Worm (Caenorhabditis elegans) whole organism, young adult: ENCODE data around the gene madf-8.

Experiments
- B0336.3 ChIP-seq: fragments of 200-800 bp; sonication (Bioruptor generic); IDR thresholded peaks from 2 replicates; pipeline ENCODE4 v1.3.6; 2022; ENCODE audit warnings: missing genetic modification characterization, missing compliant biosample characterization
- C06A6.2 ChIP-seq: fragments of 200-800 bp; sonication (Bioruptor generic); conservative IDR thresholded peaks from 2 replicates; pipeline ENCODE4 v1.3.6; 2022; ENCODE audit warnings: missing genetic modification characterization, missing compliant biosample characterization
- F22D6.2 ChIP-seq: sonication (generic microtip); optimal IDR thresholded peaks from 2 replicates; lab custom pipeline; 2016; ENCODE audit warnings: mild to moderate bottlenecking, missing genetic modification characterization, missing compliant biosample characterization
- F52B5.7 ChIP-seq: sonication (generic microtip); optimal IDR thresholded peaks from 2 replicates; lab custom pipeline; 2016; ENCODE audit warnings: mild to moderate bottlenecking, missing genetic modification characterization, missing compliant biosample characterization
- F57A8.1 ChIP-seq: fragments of 200-800 bp; sonication (Bioruptor generic); optimal IDR thresholded peaks from 2 replicates; lab custom pipeline; 2018; ENCODE audit warnings: mild to moderate bottlenecking, missing genetic modification characterization, moderate library complexity, missing compliant biosample characterization
- K11D2.4 ChIP-seq: fragments of 200-800 bp; sonication (Bioruptor generic); IDR thresholded peaks from 2 replicates; pipeline ENCODE4 v1.3.6; 2022; ENCODE audit warnings: missing genetic modification reagents, missing genetic modification characterization, missing compliant biosample characterization
- K12H6.12 ChIP-seq: fragments of 200-800 bp; sonication (Bioruptor generic); optimal IDR thresholded peaks from 2 replicates; lab custom pipeline; 2018; ENCODE audit warnings: mild to moderate bottlenecking, missing genetic modification characterization, missing compliant biosample characterization
- ZK185.1 ChIP-seq: sonication (generic microtip); optimal IDR thresholded peaks from 2 replicates; lab custom pipeline; 2016; ENCODE audit warnings: mild to moderate bottlenecking, missing genetic modification characterization, missing compliant biosample characterization; ENCODE audit not compliant: poor library complexity, severe bottlenecking
- ama-1 ChIP-seq, 3 experiments: fragments of 150-350 bp in 1 of 3; sonication (generic microtip) in 2 of 3; optimal IDR thresholded peaks; 2 replicates each; lab custom pipeline; 2014 to 2018; ENCODE audit warnings: missing biosample characterization in 2 of 3, missing genetic modification characterization in 2 of 3, missing genetic modification reagents in 2 of 3
- attf-3 ChIP-seq: fragments of 200-800 bp; sonication (Bioruptor generic); conservative IDR thresholded peaks from 2 replicates; pipeline ENCODE4 v1.3.6; 2022; ENCODE audit warnings: missing genetic modification reagents, missing genetic modification characterization, missing compliant biosample characterization
- attf-5 ChIP-seq: fragments of 200-800 bp; sonication (Bioruptor generic); optimal IDR thresholded peaks from 2 replicates; lab custom pipeline; 2018; ENCODE audit warnings: mild to moderate bottlenecking, missing genetic modification characterization, missing compliant biosample characterization
- bed-1 ChIP-seq: fragments of 200-800 bp; sonication (Bioruptor generic); IDR thresholded peaks from 2 replicates; pipeline ENCODE4 v1.3.6; 2022; ENCODE audit warnings: missing genetic modification reagents, missing genetic modification characterization, missing compliant biosample characterization
- bed-2 ChIP-seq: fragments of 200-800 bp; sonication (Bioruptor generic); IDR thresholded peaks from 2 replicates; pipeline ENCODE4 v1.3.6; 2022; ENCODE audit warnings: missing genetic modification reagents, missing genetic modification characterization, missing compliant biosample characterization
- cebp-1 ChIP-seq, 2 experiments: fragments of 200-800 bp in 1 of 2; sonication (Bioruptor generic) in 1 of 2; sonication (generic microtip) in 1 of 2; IDR thresholded peaks in 1 of 2; optimal IDR thresholded peaks in 1 of 2; 2 replicates each; pipeline versions ENCODE4 v1.3.6 to Lab custom; 2017 to 2022; ENCODE audit warnings: missing compliant biosample characterization in 2 of 2, missing genetic modification characterization in 2 of 2, mild to moderate bottlenecking in 1 of 2, missing genetic modification reagents in 1 of 2, moderate library complexity in 1 of 2
- ceh-27 ChIP-seq: fragments of 200-800 bp; sonication (Bioruptor generic); optimal IDR thresholded peaks from 2 replicates; lab custom pipeline; 2018; ENCODE audit warnings: mild to moderate bottlenecking, missing genetic modification characterization, moderate library complexity, missing compliant biosample characterization
- chd-7 ChIP-seq: sonication (generic microtip); optimal IDR thresholded peaks from 2 replicates; lab custom pipeline; 2016; ENCODE audit warnings: mild to moderate bottlenecking, missing genetic modification characterization, moderate library complexity, missing compliant biosample characterization
- efl-1 ChIP-seq: fragments of 150-350 bp; optimal IDR thresholded peaks from 2 replicates; lab custom pipeline; 2014; ENCODE audit warnings: missing biosample characterization, missing genetic modification reagents, missing genetic modification characterization
- him-1 ChIP-seq: sonication (generic microtip); optimal IDR thresholded peaks from 2 replicates; lab custom pipeline; 2016; ENCODE audit warnings: missing genotype, missing genetic modification reagents, missing genetic modification characterization, missing compliant biosample characterization
- hlh-12 ChIP-seq: sonication (generic microtip); optimal IDR thresholded peaks from 2 replicates; lab custom pipeline; 2016; ENCODE audit warnings: missing genetic modification characterization, missing compliant biosample characterization
- hmg-1.2 ChIP-seq: fragments of 200-800 bp; sonication (Bioruptor generic); IDR thresholded peaks from 2 replicates; pipeline ENCODE4 v1.3.6; 2022; ENCODE audit warnings: missing genetic modification reagents, missing genetic modification characterization, missing compliant biosample characterization
- hrde-1 ChIP-seq: sonication (generic microtip); optimal IDR thresholded peaks from 2 replicates; lab custom pipeline; 2016; ENCODE audit warnings: missing genetic modification characterization, mild to moderate bottlenecking, missing compliant biosample characterization, moderate library complexity, missing genotype, missing genetic modification reagents, borderline replicate concordance
- let-607 ChIP-seq, 2 experiments: fragments of 200-800 bp in 1 of 2; sonication (Bioruptor generic) in 1 of 2; sonication (generic microtip) in 1 of 2; optimal IDR thresholded peaks; 2 replicates each; lab custom pipeline; 2016 to 2018; ENCODE audit warnings: mild to moderate bottlenecking in 2 of 2, missing compliant biosample characterization in 2 of 2, missing genetic modification characterization in 2 of 2, moderate library complexity in 2 of 2, missing genotype in 1 of 2
- lin-26 ChIP-seq: fragments of 200-800 bp; sonication (Bioruptor generic); IDR thresholded peaks from 2 replicates; pipeline ENCODE4 v1.3.6; 2022; ENCODE audit warnings: missing genetic modification reagents, missing genetic modification characterization, missing compliant biosample characterization
- lin-35 ChIP-seq, 3 experiments: fragments of 150-350 bp in 2 of 3; sonication (generic microtip) in 1 of 3; optimal IDR thresholded peaks; 2 replicates each; lab custom pipeline; 2014 to 2018; ENCODE audit warnings: missing biosample characterization in 3 of 3, missing genetic modification characterization in 3 of 3, missing genetic modification reagents in 3 of 3
- lin-40 ChIP-seq: sonication (generic microtip); optimal IDR thresholded peaks from 2 replicates; lab custom pipeline; 2016; ENCODE audit warnings: missing genetic modification characterization, mild to moderate bottlenecking, missing compliant biosample characterization, missing genotype, missing genetic modification reagents
- lin-54 ChIP-seq: fragments of 200-800 bp; sonication (Bioruptor generic); optimal IDR thresholded peaks from 2 replicates; lab custom pipeline; 2018; ENCODE audit warnings: mild to moderate bottlenecking, missing genetic modification characterization, missing compliant biosample characterization
- madf-3 ChIP-seq: fragments of 200-800 bp; sonication (Bioruptor generic); IDR thresholded peaks from 2 replicates; pipeline ENCODE4 v1.3.6; 2022; ENCODE audit warnings: missing genetic modification reagents, missing genetic modification characterization, missing compliant biosample characterization
- mcd-1 ChIP-seq: fragments of 200-800 bp; sonication (Bioruptor generic); IDR thresholded peaks from 2 replicates; pipeline ENCODE4 v1.3.6; 2022; ENCODE audit warnings: missing genetic modification reagents, missing genetic modification characterization, missing compliant biosample characterization
- mel-28 ChIP-seq: sonication (generic microtip); optimal IDR thresholded peaks from 2 replicates; lab custom pipeline; 2016; ENCODE audit warnings: borderline replicate concordance, mild to moderate bottlenecking, missing genetic modification characterization, missing compliant biosample characterization
- mes-4 ChIP-seq: sonication (generic microtip); optimal IDR thresholded peaks from 2 replicates; lab custom pipeline; 2016; ENCODE audit warnings: missing genotype, missing genetic modification characterization, missing compliant biosample characterization
- nfyb-1 ChIP-seq: fragments of 200-800 bp; sonication (Bioruptor generic); IDR thresholded peaks from 2 replicates; pipeline ENCODE4 v1.3.6; 2022; ENCODE audit warnings: missing genetic modification reagents, missing genetic modification characterization, missing compliant biosample characterization
- nhr-179 ChIP-seq: sonication (generic microtip); optimal IDR thresholded peaks from 2 replicates; lab custom pipeline; 2016; ENCODE audit warnings: mild to moderate bottlenecking, missing genetic modification characterization, missing compliant biosample characterization
- pha-4 ChIP-seq: fragments of 150-350 bp; sonication (generic microtip); optimal IDR thresholded peaks from 2 replicates; lab custom pipeline; 2014; ENCODE audit warnings: missing biosample characterization, missing genetic modification reagents, missing genetic modification characterization
- repo-1 ChIP-seq: sonication (generic microtip); optimal IDR thresholded peaks from 2 replicates; lab custom pipeline; 2017; ENCODE audit warnings: mild to moderate bottlenecking, missing genetic modification characterization, missing compliant biosample characterization
- snpc-1.3 ChIP-seq: sonication (generic microtip); optimal IDR thresholded peaks from 2 replicates; lab custom pipeline; 2017; ENCODE audit warnings: missing genetic modification characterization, mild to moderate bottlenecking, missing compliant biosample characterization, antibody characterized with exemption, moderate library complexity, missing genotype, missing genetic modification reagents; ENCODE audit not compliant: insufficient read depth
- snpc-4 ChIP-seq, 5 experiments: fragments of 150-350 bp in 1 of 5; sonication (generic microtip) in 4 of 5; optimal IDR thresholded peaks; 2 replicates each; lab custom pipeline; 2014 to 2018; ENCODE audit warnings: missing genetic modification characterization in 5 of 5, missing biosample characterization in 3 of 5, antibody characterized with exemption in 2 of 5, mild to moderate bottlenecking in 2 of 5, missing compliant biosample characterization in 2 of 5, missing genotype in 2 of 5, moderate library complexity in 2 of 5, missing genetic modification reagents in 1 of 5
- tlf-1 ChIP-seq: fragments of 200-800 bp; sonication (Bioruptor generic); optimal IDR thresholded peaks from 2 replicates; lab custom pipeline; 2018; ENCODE audit warnings: mild to moderate bottlenecking, missing genetic modification characterization, missing compliant biosample characterization
- unc-62 ChIP-seq: fragments of 150-350 bp; optimal IDR thresholded peaks from 2 replicates; lab custom pipeline; 2014; ENCODE audit warnings: missing biosample characterization, missing genetic modification reagents, missing genetic modification characterization
- zfh-2 ChIP-seq: fragments of 200-800 bp; sonication (Bioruptor generic); conservative IDR thresholded peaks from 2 replicates; pipeline ENCODE4 v1.3.6; 2022; ENCODE audit warnings: missing genetic modification reagents, missing genetic modification characterization, missing compliant biosample characterization
- zim-3 ChIP-seq: sonication (generic microtip); optimal IDR thresholded peaks from 2 replicates; lab custom pipeline; 2017; ENCODE audit warnings: mild to moderate bottlenecking, missing genetic modification characterization, moderate library complexity, missing compliant biosample characterization
- ztf-25 ChIP-seq: fragments of 200-800 bp; sonication (Bioruptor generic); IDR thresholded peaks from 2 replicates; pipeline ENCODE4 v1.3.6; 2022; ENCODE audit warnings: missing genetic modification reagents, missing genetic modification characterization, missing compliant biosample characterization
- ztf-26 ChIP-seq: sonication (generic microtip); optimal IDR thresholded peaks from 2 replicates; lab custom pipeline; 2017; ENCODE audit warnings: missing genetic modification characterization, missing compliant biosample characterization
- ztf-6 ChIP-seq: fragments of 200-800 bp; sonication (Bioruptor generic); IDR thresholded peaks from 2 replicates; pipeline ENCODE4 v1.3.6; 2022; ENCODE audit warnings: missing genetic modification reagents, missing genetic modification characterization, missing compliant biosample characterization

madf-8 gene

ce11 chrIII:3677378-3677777 lies 26.7 kb upstream of the madf-8 start:
- TF ChIP-seq lin-26 (GFP tag; lab: Robert Waterston, UW): no peak
- TF ChIP-seq ceh-27 (GFP tag; lab: Kevin White, UChicago): peak; percentile 66
- no peak for TF ChIP-seq F22D6.2 (tag; lab: Kevin White, UChicago)
- no peak for TF ChIP-seq cebp-1 (GFP tag; IDR thresholded peaks at IDR 0.05; lab: Robert Waterston, UW)
- peak; percentile 46 for TF ChIP-seq cebp-1 (tag; optimal IDR thresholded peaks at IDR 0.05; lab: Kevin White, UChicago)
- no peak for TF ChIP-seq B0336.3
- peak; percentile 70 for TF ChIP-seq lin-40
- no peak for TF ChIP-seq chd-7 (tag; lab: Kevin White, UChicago)
- TF ChIP-seq ztf-6 (GFP tag; lab: Robert Waterston, UW): no peak
- TF ChIP-seq snpc-1.3: no peak
- no peak for TF ChIP-seq bed-2
- TF ChIP-seq F57A8.1 (GFP tag; lab: Kevin White, UChicago): no peak
- no peak for TF ChIP-seq ztf-25 (GFP tag; lab: Robert Waterston, UW)
- TF ChIP-seq hmg-1.2 (GFP tag; lab: Robert Waterston, UW): peak; percentile 79
- 0 out of 2 replicates have a peak, but pooled peaks have one; percentile 33 for TF ChIP-seq C06A6.2 (GFP tag; lab: Robert Waterston, UW)
- no peak for TF ChIP-seq bed-1 (GFP tag; lab: Robert Waterston, UW)
- no peak for TF ChIP-seq hlh-12
- peak in 1 of 3 experiments; percentile 59 for TF ChIP-seq lin-35 (GFP tag; optimal IDR thresholded peaks at IDR 0.05; lab: Kevin White, UChicago)
- 0 out of 2 replicates have a peak, but pooled peaks have one; percentile 60 for TF ChIP-seq madf-3 (GFP tag; lab: Robert Waterston, UW)
- no peak for TF ChIP-seq attf-3 (GFP tag; lab: Robert Waterston, UW)
- TF ChIP-seq nfyb-1 (GFP tag; lab: Robert Waterston, UW): peak; percentile 66; the same call in 1 of the 2 replicates
- no peak for TF ChIP-seq him-1 (tag; lab: Kevin White, UChicago)
- peak; percentile 25 for TF ChIP-seq attf-5 (GFP tag; lab: Kevin White, UChicago)
- TF ChIP-seq mes-4: no peak
- TF ChIP-seq unc-62: no peak
- 0 out of 2 replicates have a peak, but pooled peaks have one; percentile 23 for TF ChIP-seq K11D2.4 (GFP tag; lab: Robert Waterston, UW)
- TF ChIP-seq nhr-179 (tag; lab: Kevin White, UChicago): no peak
- no peak for TF ChIP-seq hrde-1 (tag; lab: Kevin White, UChicago)
- TF ChIP-seq ama-1 (optimal IDR thresholded peaks at IDR 0.05; lab: Kevin White, UChicago): no peak
- TF ChIP-seq ama-1 (GFP tag; optimal IDR thresholded peaks at IDR 0.05; lab: Kevin White, UChicago): no peak
- TF ChIP-seq zfh-2 (GFP tag; lab: Robert Waterston, UW): peak; percentile 49; the same call in 1 of the 2 replicates
- TF ChIP-seq K12H6.12: peak; percentile 82
- TF ChIP-seq mcd-1 (GFP tag; lab: Robert Waterston, UW): peak; percentile 44
- TF ChIP-seq repo-1 (tag; lab: Kevin White, UChicago): no peak
- TF ChIP-seq tlf-1 (GFP tag; lab: Kevin White, UChicago): no peak
- no peak for TF ChIP-seq lin-54 (GFP tag; lab: Kevin White, UChicago)

DNA sequence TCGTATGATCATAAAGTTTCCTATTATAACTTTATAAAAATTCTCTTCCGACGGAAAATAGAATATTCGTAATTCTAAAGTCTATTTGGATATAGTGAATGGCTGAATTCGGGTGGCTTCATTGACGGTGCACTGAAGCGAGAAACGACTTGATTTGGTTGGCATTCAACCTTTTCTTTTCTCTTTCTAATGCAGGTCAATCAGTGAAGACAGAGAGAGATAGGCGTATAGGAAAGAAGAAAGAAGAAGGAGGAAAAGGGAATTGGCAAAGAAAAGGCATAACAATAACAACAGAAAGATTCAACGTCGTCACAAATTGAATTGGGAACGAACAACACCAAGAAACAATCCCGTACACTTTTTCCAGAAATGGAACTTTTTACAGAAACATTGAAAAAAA lies 24.8 kb upstream of the madf-8 start:
- TF ChIP-seq F52B5.7 (tag; lab: Kevin White, UChicago) (no peak), attf-5 (GFP tag; lab: Kevin White, UChicago) (no peak), let-607 (tag; optimal IDR thresholded peaks at IDR 0.05; lab: Kevin White, UChicago) (no peak), ZK185.1 (tag; lab: Kevin White, UChicago) (no peak), zim-3 (tag; lab: Kevin White, UChicago) (no peak), cebp-1 (GFP tag; IDR thresholded peaks at IDR 0.05; lab: Robert Waterston, UW) (no peak), cebp-1 (tag; optimal IDR thresholded peaks at IDR 0.05; lab: Kevin White, UChicago) (no peak), madf-3 (GFP tag; lab: Robert Waterston, UW) (no peak), snpc-4 (GFP tag; optimal IDR thresholded peaks at IDR 0.05; lab: Kevin White, UChicago) (no peak), snpc-4 (tag; optimal IDR thresholded peaks at IDR 0.05; lab: Kevin White, UChicago) (no peak), pha-4 (tag; lab: Kevin White, UChicago) (no peak), attf-3 (GFP tag; lab: Robert Waterston, UW) (no peak), efl-1 (GFP tag; lab: Kevin White, UChicago) (no peak), ztf-26 (tag; lab: Kevin White, UChicago) (no peak), mel-28 (tag; lab: Kevin White, UChicago) (no peak)
